Worm (Caenorhabditis elegans) whole organism, early embryonic: Measurements from ENCODE around the gene srp-2.

Experiments
- B0310.2 ChIP-seq: sonication (generic microtip); optimal IDR thresholded peaks from 2 replicates; lab custom pipeline; 2016; ENCODE audit warnings: mild to moderate bottlenecking, missing genetic modification characterization, missing compliant biosample characterization
- F13C5.2 ChIP-seq: sonication (generic microtip); optimal IDR thresholded peaks from 2 replicates; lab custom pipeline; 2017; ENCODE audit warnings: mild to moderate bottlenecking, missing genetic modification characterization, inconsistent platforms, missing compliant biosample characterization
- aly-1 ChIP-seq: sonication (generic microtip); optimal IDR thresholded peaks from 2 replicates; lab custom pipeline; 2016; ENCODE audit warnings: missing genetic modification characterization, missing compliant biosample characterization
- ama-1 ChIP-seq: fragments of 150-350 bp; optimal IDR thresholded peaks from 2 replicates; lab custom pipeline; 2014
- ceh-13 ChIP-seq: fragments of 200-800 bp; sonication (Bioruptor generic); optimal IDR thresholded peaks from 2 replicates; lab custom pipeline; 2018; ENCODE audit warnings: mild to moderate bottlenecking, missing genetic modification characterization, missing compliant biosample characterization
- ceh-36 ChIP-seq: sonication (generic microtip); optimal IDR thresholded peaks from 2 replicates; lab custom pipeline; 2016; ENCODE audit warnings: missing genetic modification characterization, inconsistent platforms, missing compliant biosample characterization
- ets-7 ChIP-seq: sonication (generic microtip); optimal IDR thresholded peaks from 2 replicates; lab custom pipeline; 2016; ENCODE audit warnings: missing genotype, missing genetic modification characterization, missing compliant biosample characterization
- flt-1 ChIP-seq: fragments of 200-800 bp; sonication (Bioruptor generic); IDR thresholded peaks from 2 replicates; pipeline ENCODE4 v1.3.6; 2022; ENCODE audit warnings: missing genetic modification characterization, missing compliant biosample characterization
- pes-1 ChIP-seq: fragments of 200-800 bp; sonication (Bioruptor generic); IDR thresholded peaks from 2 replicates; pipeline ENCODE4 v1.3.6; 2022; ENCODE audit warnings: missing genetic modification reagents, missing genetic modification characterization, missing compliant biosample characterization
- sea-1 ChIP-seq: fragments of 200-800 bp; sonication (Bioruptor generic); conservative IDR thresholded peaks from 2 replicates; pipeline ENCODE4 v1.3.6; 2022; ENCODE audit warnings: missing genetic modification characterization, missing compliant biosample characterization
- tbx-11 ChIP-seq: fragments of 200-800 bp; sonication (Bioruptor generic); IDR thresholded peaks from 2 replicates; pipeline ENCODE4 v1.3.6; 2022; ENCODE audit warnings: missing genetic modification characterization, missing compliant biosample characterization
- tbx-37 ChIP-seq: fragments of 200-800 bp; sonication (Bioruptor generic); conservative IDR thresholded peaks from 2 replicates; pipeline ENCODE4 v1.3.6; 2022; ENCODE audit warnings: missing genetic modification reagents, missing genetic modification characterization, missing compliant biosample characterization
- tra-4 ChIP-seq: sonication (generic microtip); optimal IDR thresholded peaks from 2 replicates; lab custom pipeline; 2017; ENCODE audit warnings: missing genetic modification characterization, missing compliant biosample characterization

DNA sequence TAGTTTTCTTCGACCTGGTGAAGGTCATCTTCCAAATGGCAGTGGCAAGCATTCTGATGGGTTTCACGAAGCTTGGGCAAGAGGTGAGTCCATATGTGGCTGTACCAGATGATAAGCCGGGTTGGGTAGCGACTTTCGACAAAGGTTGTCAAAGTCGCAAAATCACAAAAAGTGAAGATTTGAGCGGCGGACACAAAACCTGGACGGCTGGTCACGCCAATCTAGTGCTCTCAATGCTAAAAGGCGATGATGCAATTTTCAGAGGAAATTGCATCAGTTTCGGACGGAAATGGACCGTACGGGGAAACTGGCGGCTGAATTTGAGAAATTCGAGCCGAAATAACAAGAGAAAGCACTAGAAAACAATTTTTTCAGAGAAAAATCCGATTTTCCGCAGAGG, 34.8 kb downstream of the srp-2 start:
- TF ChIP-seq tbx-37 (GFP tag; lab: Robert Waterston, UW) (no peak), sea-1 (GFP tag; lab: Robert Waterston, UW) (no peak), flt-1 (GFP tag; lab: Robert Waterston, UW) (no peak), pes-1 (GFP tag; lab: Robert Waterston, UW) (no peak), ama-1 (no peak), F13C5.2 (tag; lab: Kevin White, UChicago) (no peak), ets-7 (no peak), tbx-11 (no peak), aly-1 (no peak), tra-4 (tag; lab: Kevin White, UChicago) (no peak), ceh-36 (no peak), ceh-13 (GFP tag; lab: Kevin White, UChicago) (no peak), B0310.2 (tag; lab: Kevin White, UChicago) (no peak)
